Worm (Caenorhabditis elegans) whole organism, L1 larva: ENCODE results near the gene T05H4.4.

Experiments
- ceh-82 ChIP-seq, 3 experiments: fragments of 150-350 bp in 1 of 3; sonication (generic microtip) in 2 of 3; optimal IDR thresholded peaks; 2 replicates each; lab custom pipeline; 2014 to 2017; ENCODE audit warnings: missing biosample characterization in 3 of 3, missing genetic modification characterization in 3 of 3
- fos-1 ChIP-seq: fragments of 150-350 bp; optimal IDR thresholded peaks from 2 replicates; lab custom pipeline; 2014; ENCODE audit warnings: missing biosample characterization, missing genetic modification characterization
- lin-13 ChIP-seq: fragments of 150-350 bp; optimal IDR thresholded peaks from 2 replicates; lab custom pipeline; 2014; ENCODE audit warnings: missing biosample characterization, missing genetic modification reagents, missing genetic modification characterization
- nhr-28 ChIP-seq: fragments of 150-350 bp; optimal IDR thresholded peaks from 2 replicates; lab custom pipeline; 2014; ENCODE audit warnings: missing biosample characterization, missing genetic modification characterization
- nhr-77 ChIP-seq: fragments of 150-350 bp; optimal IDR thresholded peaks from 2 replicates; lab custom pipeline; 2014; ENCODE audit warnings: missing biosample characterization, missing genetic modification characterization
- pqm-1 ChIP-seq: sonication (generic microtip); optimal IDR thresholded peaks from 3 replicates; lab custom pipeline; 2017; ENCODE audit warnings: missing biosample characterization, missing genetic modification characterization
- sptf-1 ChIP-seq: fragments of 150-350 bp; optimal IDR thresholded peaks from 2 replicates; lab custom pipeline; 2014; ENCODE audit warnings: missing biosample characterization, missing genetic modification characterization
- tbx-2 ChIP-seq: sonication (generic microtip); optimal IDR thresholded peaks from 2 replicates; lab custom pipeline; 2016; ENCODE audit warnings: missing genetic modification characterization, missing compliant biosample characterization
- unc-98 ChIP-seq: fragments of 200-800 bp; sonication (Bioruptor generic); IDR thresholded peaks from 2 replicates; pipeline ENCODE4 v1.3.6; 2022; ENCODE audit warnings: missing genetic modification characterization, missing compliant biosample characterization
- zag-1 ChIP-seq: fragments of 150-350 bp; optimal IDR thresholded peaks from 2 replicates; lab custom pipeline; 2014; ENCODE audit warnings: missing biosample characterization, missing genetic modification characterization

ce11 chrV:6485109-6485508, 46.4 kb downstream of the T05H4.4 start:
- TF ChIP-seq tbx-2 (tag; lab: Kevin White, UChicago), result no peak
- TF ChIP-seq unc-98 (GFP tag; lab: Robert Waterston, UW), result no peak
- TF ChIP-seq nhr-28 (tag; lab: Kevin White, UChicago), result no peak
- no peak for TF ChIP-seq pqm-1 (tag; lab: Kevin White, UChicago)
- no peak for TF ChIP-seq lin-13 (GFP tag; lab: Kevin White, UChicago)
- no peak for TF ChIP-seq ceh-82 (tag; optimal IDR thresholded peaks at IDR 0.05; lab: Kevin White, UChicago)
- no peak for TF ChIP-seq nhr-77
- TF ChIP-seq fos-1 (tag; lab: Kevin White, UChicago), result no peak
- no peak for TF ChIP-seq zag-1 (tag; lab: Kevin White, UChicago)
- TF ChIP-seq sptf-1 (tag; lab: Kevin White, UChicago), result no peak
